Worm (Caenorhabditis elegans) whole organism, L1 larva: Measurements from ENCODE around the gene M28.10.

Experiments
- lin-13 ChIP-seq: fragments of 150-350 bp; optimal IDR thresholded peaks from 2 replicates; lab custom pipeline; 2014; ENCODE audit warnings: missing biosample characterization, missing genetic modification reagents, missing genetic modification characterization
- nhr-28 ChIP-seq: fragments of 150-350 bp; optimal IDR thresholded peaks from 2 replicates; lab custom pipeline; 2014; ENCODE audit warnings: missing biosample characterization, missing genetic modification characterization
- snpc-4 ChIP-seq: fragments of 150-350 bp; optimal IDR thresholded peaks from 2 replicates; lab custom pipeline; 2014; ENCODE audit warnings: missing biosample characterization, missing genetic modification characterization
- sptf-1 ChIP-seq: fragments of 150-350 bp; optimal IDR thresholded peaks from 2 replicates; lab custom pipeline; 2014; ENCODE audit warnings: missing biosample characterization, missing genetic modification characterization
- unc-62 ChIP-seq: fragments of 150-350 bp; optimal IDR thresholded peaks from 2 replicates; lab custom pipeline; 2014; ENCODE audit warnings: missing biosample characterization, missing genetic modification reagents, missing genetic modification characterization

- TF ChIP-seq sptf-1 (tag; lab: Kevin White, UChicago) (no peak), lin-13 (no peak), snpc-4 (tag; lab: Kevin White, UChicago) (no peak), unc-62 (GFP tag; lab: Kevin White, UChicago) (no peak), nhr-28 (tag; lab: Kevin White, UChicago) (no peak)
Observed at ce11 chrII:10598039-10598438, 49.3 kb upstream of the M28.10 start, which contains the start of gene C14A4.8.
